Worm (Caenorhabditis elegans) whole organism, L4/young adult: ENCODE data around the gene Y69E1A.4.

ENCODE experiments used
- dao-5 ChIP-seq: sonication (generic microtip); optimal IDR thresholded peaks from 2 replicates; lab custom pipeline; 2016; ENCODE audit warnings: missing genotype, missing genetic modification characterization, moderate library complexity, missing compliant biosample characterization
- him-1 ChIP-seq: sonication (generic microtip); optimal IDR thresholded peaks from 2 replicates; lab custom pipeline; 2016; ENCODE audit warnings: missing genotype, missing genetic modification reagents, missing genetic modification characterization, missing compliant biosample characterization

ce11 chrIV:11004273-11004672 lies 49.2 kb downstream of the Y69E1A.4 start, which contains the start of gene F13H10.1:
- TF ChIP-seq dao-5: no peak
- TF ChIP-seq him-1 (tag; lab: Kevin White, UChicago): no peak
